Worm (Caenorhabditis elegans) whole organism, dauer: Measurements from ENCODE around the gene vrp-1.

Source experiments
- unc-62 ChIP-seq: sonication (generic microtip); optimal IDR thresholded peaks from 2 replicates; lab custom pipeline; 2017; ENCODE audit warnings: missing biosample characterization, missing genetic modification reagents, missing genetic modification characterization

vrp-1 gene

ce11 chrIV:3012374-3013142 lies at the start of gene vrp-1, which contains the start of gene Y54G2A.28:
Gene vrp-1 (plus strand): TSS chrIV:3012587.
Gene Y54G2A.28 (minus strand): TSS chrIV:3012421.
- TF ChIP-seq unc-62 (GFP tag; lab: Kevin White, UChicago) = no peak

ce11 chrIV:2966884-2967283 lies 45.5 kb upstream of the vrp-1 start:
- TF ChIP-seq unc-62 (GFP tag; lab: Kevin White, UChicago) = no peak

ce11 chrIV:2969399-2969990 lies 42.9 kb upstream of the vrp-1 start, which contains the start of gene Y54G2A.57:
Gene Y54G2A.57 (plus strand): TSS chrIV:2969940.
- no peak for TF ChIP-seq unc-62 (GFP tag; lab: Kevin White, UChicago)

- TF ChIP-seq unc-62 (GFP tag; lab: Kevin White, UChicago) = no peak
These were observed 41.3 kb upstream of the vrp-1 start for ce11 chrIV:2971060-2971459.

- TF ChIP-seq unc-62 (GFP tag; lab: Kevin White, UChicago) = no peak
These were observed 34.0 kb upstream of the vrp-1 start, which contains the start of gene lad-2 for ce11 chrIV:2978384-2978783. Gene lad-2 (minus strand): TSS chrIV:2978484.

ce11 chrIV:2982443-2982842 lies 29.9 kb upstream of the vrp-1 start:
- no peak for TF ChIP-seq unc-62 (GFP tag; lab: Kevin White, UChicago)

ce11 chrIV:2986720-2987119 lies 25.7 kb upstream of the vrp-1 start:
- TF ChIP-seq unc-62 (GFP tag; lab: Kevin White, UChicago) = no peak

- no peak for TF ChIP-seq unc-62 (GFP tag; lab: Kevin White, UChicago)
These were observed 21.9 kb upstream of the vrp-1 start for ce11 chrIV:2990519-2990918.

- TF ChIP-seq unc-62 (GFP tag; lab: Kevin White, UChicago) = no peak
These were observed 19.0 kb upstream of the vrp-1 start for ce11 chrIV:2993278-2993899.

ce11 chrIV:2994883-2995282 lies 17.5 kb upstream of the vrp-1 start:
- TF ChIP-seq unc-62 (GFP tag; lab: Kevin White, UChicago) = no peak

ce11 chrIV:2995372-2995771 lies 17.0 kb upstream of the vrp-1 start, which contains the start of gene Y54G2A.26:
Gene Y54G2A.26 (minus strand): TSS chrIV:2995472.
- TF ChIP-seq unc-62 (GFP tag; lab: Kevin White, UChicago) = no peak

ce11 chrIV:2997302-2997701 lies 15.1 kb upstream of the vrp-1 start:
- no peak for TF ChIP-seq unc-62 (GFP tag; lab: Kevin White, UChicago)

- TF ChIP-seq unc-62 (GFP tag; lab: Kevin White, UChicago) = no peak
These were observed 13.7 kb upstream of the vrp-1 start for ce11 chrIV:2998597-2999161.

ce11 chrIV:3001500-3001899 lies 10.9 kb upstream of the vrp-1 start:
- no peak for TF ChIP-seq unc-62 (GFP tag; lab: Kevin White, UChicago)

ce11 chrIV:3002807-3003206 lies 9.6 kb upstream of the vrp-1 start:
- TF ChIP-seq unc-62 (GFP tag; lab: Kevin White, UChicago) = no peak

ce11 chrIV:3008828-3009227 lies 3.6 kb upstream of the vrp-1 start, which contains the start of gene Y54G2A.73:
Gene Y54G2A.73 (minus strand): TSS chrIV:3008892.
- TF ChIP-seq unc-62 (GFP tag; lab: Kevin White, UChicago) = no peak
